Fruit fly (Drosophila melanogaster) whole organism, embryonic: Measurements from ENCODE around the gene rk.

Experiments used
- Adf1 ChIP-seq: fragments of 200-800 bp; sonication (Bioruptor generic); IDR thresholded peaks from 2 replicates; pipeline ENCODE4 v1.3.6; 2022; ENCODE audit warnings: missing biosample characterization, missing genetic modification characterization
- CG10147 ChIP-seq: fragments of 200-800 bp; sonication (Bioruptor generic); optimal IDR thresholded peaks from 2 replicates; lab custom pipeline; 2019; ENCODE audit warnings: missing biosample characterization, mild to moderate bottlenecking, missing genetic modification characterization, moderate library complexity
- CG11093 ChIP-seq: fragments of 200-800 bp; sonication (Bioruptor generic); IDR thresholded peaks from 3 replicates; pipeline ENCODE4 v1.3.6; 2022; ENCODE audit warnings: missing biosample characterization, missing genetic modification characterization
- CG11456 ChIP-seq: fragments of 200-800 bp; sonication (Bioruptor generic); IDR thresholded peaks from 3 replicates; pipeline ENCODE4 v1.3.6; 2022; ENCODE audit warnings: missing biosample characterization, missing genetic modification characterization
- CG15011 ChIP-seq: fragments of 200-800 bp; sonication (Bioruptor generic); optimal IDR thresholded peaks from 3 replicates; lab custom pipeline; 2018; ENCODE audit warnings: missing biosample characterization, mild to moderate bottlenecking, missing genetic modification characterization
- CG17568 ChIP-seq: fragments of 200-800 bp; sonication (Bioruptor generic); optimal IDR thresholded peaks from 2 replicates; lab custom pipeline; 2018; ENCODE audit warnings: missing biosample characterization, mild to moderate bottlenecking, missing genetic modification characterization, moderate library complexity
- CG4617 ChIP-seq: fragments of 200-800 bp; sonication (Bioruptor generic); optimal IDR thresholded peaks from 3 replicates; lab custom pipeline; 2016; ENCODE audit warnings: missing biosample characterization, missing genetic modification characterization, borderline replicate concordance
- CG6654 ChIP-seq: fragments of 200-800 bp; sonication (Bioruptor generic); optimal IDR thresholded peaks from 2 replicates; lab custom pipeline; 2017; ENCODE audit warnings: missing biosample characterization, mild to moderate bottlenecking, missing genetic modification characterization
- CG6765 ChIP-seq: fragments of 200-800 bp; sonication (Bioruptor generic); optimal IDR thresholded peaks from 3 replicates; lab custom pipeline; 2017; ENCODE audit warnings: missing biosample characterization, mild to moderate bottlenecking, missing genetic modification characterization
- CG7745 ChIP-seq: fragments of 200-800 bp; sonication (Bioruptor generic); optimal IDR thresholded peaks from 2 replicates; lab custom pipeline; 2018; ENCODE audit warnings: missing biosample characterization, mild to moderate bottlenecking, missing genetic modification characterization, moderate library complexity
- CG9797 ChIP-seq: fragments of 200-800 bp; sonication (Bioruptor generic); optimal IDR thresholded peaks from 3 replicates; lab custom pipeline; 2018; ENCODE audit warnings: missing biosample characterization, mild to moderate bottlenecking, missing genetic modification characterization
- CG9932 ChIP-seq: fragments of 200-800 bp; sonication (Bioruptor generic); IDR thresholded peaks from 2 replicates; pipeline ENCODE4 v1.3.6; 2022; ENCODE audit warnings: missing biosample characterization, missing genetic modification characterization
- CkIIα-i1 ChIP-seq: fragments of 200-800 bp; sonication (Bioruptor generic); IDR thresholded peaks from 2 replicates; pipeline ENCODE4 v1.3.6; 2022; ENCODE audit warnings: missing biosample characterization, missing genetic modification characterization
- Doc2 ChIP-seq: fragments of 200-800 bp; sonication (Bioruptor generic); IDR thresholded peaks from 2 replicates; pipeline ENCODE4 v1.3.6; 2022; ENCODE audit warnings: missing biosample characterization, missing genetic modification characterization
- Fer1 ChIP-seq: fragments of 200-800 bp; sonication (Bioruptor generic); optimal IDR thresholded peaks from 2 replicates; lab custom pipeline; 2017; ENCODE audit warnings: missing biosample characterization, mild to moderate bottlenecking, missing genetic modification characterization
- Fer3 ChIP-seq: fragments of 200-800 bp; sonication (Bioruptor generic); optimal IDR thresholded peaks from 2 replicates; lab custom pipeline; 2018; ENCODE audit warnings: missing biosample characterization, mild to moderate bottlenecking, missing genetic modification characterization, moderate library complexity
- HHEX ChIP-seq: fragments of 200-800 bp; sonication (Bioruptor generic); optimal IDR thresholded peaks from 3 replicates; lab custom pipeline; 2017; ENCODE audit warnings: missing biosample characterization, mild to moderate bottlenecking, missing genetic modification characterization, missing genetic modification reagents
- HmgD ChIP-seq: fragments of 200-800 bp; sonication (Bioruptor generic); optimal IDR thresholded peaks from 3 replicates; lab custom pipeline; 2016; ENCODE audit warnings: missing biosample characterization, missing genetic modification characterization
- Hmr ChIP-seq: fragments of 200-800 bp; sonication (Bioruptor generic); optimal IDR thresholded peaks from 3 replicates; lab custom pipeline; 2017; ENCODE audit warnings: mild to moderate bottlenecking, missing biosample characterization, missing genetic modification reagents, missing genetic modification characterization
- Mes4 ChIP-seq: fragments of 200-800 bp; sonication (Bioruptor generic); optimal IDR thresholded peaks from 2 replicates; lab custom pipeline; 2016; ENCODE audit warnings: missing biosample characterization, missing genetic modification characterization
- Myb ChIP-seq: fragments of 200-800 bp; sonication (Bioruptor generic); optimal IDR thresholded peaks from 2 replicates; lab custom pipeline; 2016; ENCODE audit warnings: missing biosample characterization, missing genetic modification characterization
- NK7.1 ChIP-seq: fragments of 200-800 bp; sonication (Bioruptor generic); optimal IDR thresholded peaks from 3 replicates; lab custom pipeline; 2016; ENCODE audit warnings: missing biosample characterization, missing genetic modification characterization
- Neu2 ChIP-seq: fragments of 200-800 bp; sonication (Bioruptor generic); optimal IDR thresholded peaks from 3 replicates; lab custom pipeline; 2016; ENCODE audit warnings: missing biosample characterization, missing genetic modification characterization, borderline replicate concordance
- Poxn ChIP-seq: fragments of 200-800 bp; sonication (Bioruptor generic); IDR thresholded peaks from 2 replicates; pipeline ENCODE4 v1.3.6; 2022; ENCODE audit warnings: missing biosample characterization, missing genetic modification characterization
- Ravus ChIP-seq: fragments of 200-800 bp; sonication (Bioruptor generic); IDR thresholded peaks from 2 replicates; pipeline ENCODE4 v1.3.6; 2022; ENCODE audit warnings: missing biosample characterization, missing genetic modification characterization
- Rx ChIP-seq: fragments of 200-800 bp; sonication (Bioruptor generic); IDR thresholded peaks from 2 replicates; pipeline ENCODE4 v1.3.6; 2022; ENCODE audit warnings: missing biosample characterization, missing genetic modification characterization
- YL-1 ChIP-seq: fragments of 200-800 bp; sonication (Bioruptor generic); optimal IDR thresholded peaks from 3 replicates; lab custom pipeline; 2017; ENCODE audit warnings: missing biosample characterization, mild to moderate bottlenecking, missing genetic modification characterization
- ase ChIP-seq: fragments of 200-800 bp; sonication (Bioruptor generic); IDR thresholded peaks from 3 replicates; pipeline ENCODE4 v1.3.6; 2022; ENCODE audit warnings: missing biosample characterization, missing genetic modification characterization
- bigmax ChIP-seq: fragments of 200-800 bp; sonication (Bioruptor generic); optimal IDR thresholded peaks from 2 replicates; lab custom pipeline; 2018; ENCODE audit warnings: missing biosample characterization, mild to moderate bottlenecking, missing genetic modification characterization
- btn ChIP-seq: fragments of 200-800 bp; sonication (Bioruptor generic); optimal IDR thresholded peaks from 2 replicates; lab custom pipeline; 2016; ENCODE audit warnings: missing biosample characterization, missing genetic modification characterization
- caup ChIP-seq: fragments of 200-800 bp; sonication (Bioruptor generic); optimal IDR thresholded peaks from 3 replicates; lab custom pipeline; 2017; ENCODE audit warnings: missing biosample characterization, mild to moderate bottlenecking, missing genetic modification characterization, moderate library complexity; ENCODE audit not compliant: severe bottlenecking
- ci ChIP-seq: fragments of 200-800 bp; sonication (Bioruptor generic); IDR thresholded peaks from 3 replicates; pipeline ENCODE4 v1.3.6; 2022; ENCODE audit warnings: missing biosample characterization, missing genetic modification characterization
- dan ChIP-seq: fragments of 200-800 bp; sonication (Bioruptor generic); IDR thresholded peaks from 2 replicates; pipeline ENCODE4 v1.3.6; 2022; ENCODE audit warnings: missing biosample characterization, missing genetic modification characterization
- dmrt11E ChIP-seq: fragments of 200-800 bp; sonication (Bioruptor generic); optimal IDR thresholded peaks from 3 replicates; lab custom pipeline; 2018; ENCODE audit warnings: missing biosample characterization, mild to moderate bottlenecking, missing genetic modification characterization, moderate library complexity
- ems ChIP-seq: fragments of 200-800 bp; sonication (Bioruptor generic); optimal IDR thresholded peaks from 3 replicates; lab custom pipeline; 2016; ENCODE audit warnings: missing biosample characterization, missing genetic modification characterization
- en ChIP-seq: fragments of 200-800 bp; sonication (Bioruptor generic); optimal IDR thresholded peaks from 2 replicates; lab custom pipeline; 2016; ENCODE audit warnings: missing biosample characterization, missing genetic modification characterization
- esg ChIP-seq: fragments of 200-800 bp; sonication (Bioruptor generic); conservative IDR thresholded peaks from 2 replicates; pipeline ENCODE4 v1.3.6; 2022; ENCODE audit warnings: missing biosample characterization, missing genetic modification characterization
- fd64A ChIP-seq: fragments of 200-800 bp; sonication (Bioruptor generic); optimal IDR thresholded peaks from 3 replicates; lab custom pipeline; 2018; ENCODE audit warnings: missing biosample characterization, mild to moderate bottlenecking, missing genetic modification characterization
- gro ChIP-seq: fragments of 200-800 bp; sonication (Bioruptor generic); optimal IDR thresholded peaks from 2 replicates; lab custom pipeline; 2016; ENCODE audit warnings: missing biosample characterization, missing genetic modification characterization
- gsb ChIP-seq: fragments of 200-800 bp; sonication (Bioruptor generic); IDR thresholded peaks from 2 replicates; pipeline ENCODE4 v1.3.6; 2022; ENCODE audit warnings: missing biosample characterization, missing genetic modification characterization
- jigr1 ChIP-seq: fragments of 200-800 bp; sonication (Bioruptor generic); IDR thresholded peaks from 3 replicates; pipeline ENCODE4 v1.3.6; 2022; ENCODE audit warnings: missing biosample characterization, missing genetic modification characterization
- jing ChIP-seq: fragments of 200-800 bp; sonication (Bioruptor generic); optimal IDR thresholded peaks from 2 replicates; lab custom pipeline; 2018; ENCODE audit warnings: missing biosample characterization, mild to moderate bottlenecking, missing genetic modification characterization
- jumu ChIP-seq: fragments of 200-800 bp; sonication (Bioruptor generic); optimal IDR thresholded peaks from 3 replicates; lab custom pipeline; 2016; ENCODE audit warnings: missing biosample characterization, missing genetic modification characterization
- ken ChIP-seq: fragments of 200-800 bp; sonication (Bioruptor generic); IDR thresholded peaks from 3 replicates; pipeline ENCODE4 v1.3.6; 2022; ENCODE audit warnings: missing biosample characterization, missing genetic modification characterization
- ro ChIP-seq: fragments of 200-800 bp; sonication (Bioruptor generic); IDR thresholded peaks from 2 replicates; pipeline ENCODE4 v1.3.6; 2022; ENCODE audit warnings: missing biosample characterization, missing genetic modification characterization
- stwl ChIP-seq: fragments of 200-800 bp; sonication (Bioruptor generic); optimal IDR thresholded peaks from 3 replicates; lab custom pipeline; 2018; ENCODE audit warnings: missing biosample characterization, mild to moderate bottlenecking, missing genetic modification characterization, moderate library complexity
- tgo ChIP-seq: fragments of 200-800 bp; sonication (Bioruptor generic); IDR thresholded peaks from 3 replicates; pipeline ENCODE4 v1.3.6; 2022; ENCODE audit warnings: missing biosample characterization, missing genetic modification characterization
- toy ChIP-seq: fragments of 200-800 bp; sonication (Bioruptor generic); IDR thresholded peaks from 2 replicates; pipeline ENCODE4 v1.3.6; 2022; ENCODE audit warnings: missing biosample characterization, missing genetic modification characterization
- twi ChIP-seq: fragments of 200-800 bp; optimal IDR thresholded peaks from 2 replicates; lab custom pipeline; 2019; ENCODE audit warnings: missing biosample characterization, mild to moderate bottlenecking, missing genetic modification characterization, moderate library complexity
- usp ChIP-seq: fragments of >200 bp; optimal IDR thresholded peaks from 2 replicates; lab custom pipeline; 2017; ENCODE audit warnings: missing biosample characterization, missing genetic modification characterization

Gene rk

DNA sequence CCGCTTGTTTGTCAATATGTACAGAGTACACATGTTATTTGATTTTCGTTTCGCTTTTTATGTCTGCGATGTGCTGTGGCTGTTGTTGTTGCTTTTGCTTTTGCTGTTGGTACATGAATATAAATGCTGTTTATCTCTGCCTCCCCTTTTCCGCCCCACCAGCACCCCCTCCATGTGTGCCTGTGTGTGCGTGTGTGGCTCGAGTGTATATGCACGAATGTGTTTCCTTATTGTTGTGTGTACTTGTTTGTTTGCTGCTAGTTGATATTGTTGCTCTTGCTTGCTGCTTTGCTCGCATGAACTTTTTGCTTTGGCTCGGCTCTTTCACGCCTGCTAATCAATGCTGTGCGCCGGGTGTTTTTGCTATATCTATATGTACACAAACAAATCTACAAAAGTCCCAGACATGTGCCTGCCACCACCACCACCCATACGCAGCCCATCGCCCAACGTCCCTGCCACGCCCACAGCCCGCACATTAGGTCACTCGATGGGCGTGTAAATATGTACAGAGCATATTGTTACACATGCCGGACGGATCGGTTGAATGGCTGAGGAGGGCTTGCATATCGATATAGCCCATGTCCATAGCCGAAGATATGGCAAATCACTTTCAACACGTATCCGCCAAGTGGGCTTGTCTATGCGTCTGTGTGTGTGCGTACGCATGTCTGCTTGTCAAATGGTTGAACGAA lies 23.1 kb upstream of the rk start (continued):
- TF ChIP-seq stwl (peak; percentile 89), twi (peak; percentile 99), tgo (GFP tag; lab: Robert Waterston, UW) (peak; percentile 95), Neu2 (GFP tag; lab: Kevin White, UChicago) (peak; percentile 94), CG4617 (GFP tag; lab: Kevin White, UChicago) (peak; percentile 99), HmgD (peak; percentile 99), dan (0 out of 2 replicates have a peak, but pooled peaks have one; percentile 29), fd64A (GFP tag; lab: Kevin White, UChicago) (peak; percentile 100), CG9932 (peak; percentile 88), HHEX (peak; percentile 100), CG11456 (GFP tag; lab: Robert Waterston, UW) (peak; percentile 99), ems (peak; percentile 98), toy (GFP tag; lab: Robert Waterston, UW) (peak; percentile 97), jumu (GFP tag; lab: Kevin White, UChicago) (peak; percentile 99), Fer1 (GFP tag; lab: Kevin White, UChicago) (peak; percentile 99), gsb (GFP tag; lab: Robert Waterston, UW) (peak; percentile 98), CG9797 (GFP tag; lab: Kevin White, UChicago) (peak; percentile 85), Adf1 (GFP tag; lab: Robert Waterston, UW) (peak; percentile 87), CG7745 (tag; lab: Kevin White, UChicago) (peak; percentile 99), Ravus (GFP tag; lab: Robert Waterston, UW) (peak; percentile 93), Mes4 (peak; percentile 100), ci (peak; percentile 100), YL-1 (peak; percentile 100), CG10147 (GFP tag; lab: Kevin White, UChicago) (peak; percentile 96), CG17568 (GFP tag; lab: Kevin White, UChicago) (peak; percentile 100), Doc2 (GFP tag; lab: Robert Waterston, UW) (peak; percentile 88), CG15011 (GFP tag; lab: Kevin White, UChicago) (peak; percentile 100), Myb (GFP tag; lab: Kevin White, UChicago) (peak; percentile 91), jigr1 (GFP tag; lab: Robert Waterston, UW) (peak; percentile 76), ro (peak; percentile 95), Fer3 (tag; lab: Kevin White, UChicago) (peak; percentile 99), esg (peak; percentile 81), Poxn (GFP tag; lab: Robert Waterston, UW) (peak; percentile 85), gro (GFP tag; lab: Kevin White, UChicago) (peak; percentile 98), CkIIα-i1 (peak; percentile 98), CG6765 (GFP tag; lab: Kevin White, UChicago) (peak; percentile 99), btn (GFP tag; lab: Kevin White, UChicago) (peak; percentile 99), bigmax (GFP tag; lab: Kevin White, UChicago) (peak; percentile 93), ken (GFP tag; lab: Robert Waterston, UW) (peak; percentile 98), ase (GFP tag; lab: Robert Waterston, UW) (peak; percentile 98), usp (GFP tag; lab: Kevin White, UChicago) (no peak), jing (peak; percentile 98), NK7.1 (GFP tag; lab: Kevin White, UChicago) (peak; percentile 99), en (GFP tag; lab: Kevin White, UChicago) (peak; percentile 99), Hmr (peak; percentile 100), CG6654 (peak; percentile 94), caup (GFP tag; lab: Kevin White, UChicago) (peak; percentile 100), CG11093 (GFP tag; lab: Robert Waterston, UW) (peak; percentile 97), Rx (GFP tag; lab: Robert Waterston, UW) (peak; percentile 97), dmrt11E (tag; lab: Kevin White, UChicago) (peak; percentile 99)
